Fruit fly (Drosophila melanogaster) whole organism, embryonic: ENCODE results near the gene dmrt93B.
A peak's percentile ranks its signal among the peaks of the same experiment; 100 is the strongest.

Experiments used
- Atf6 ChIP-seq: fragments of 200-800 bp; sonication (Bioruptor generic); IDR thresholded peaks from 2 replicates; pipeline ENCODE4 v1.3.6; 2022; ENCODE audit warnings: missing biosample characterization, missing genetic modification characterization
- CG12744 ChIP-seq: fragments of 200-800 bp; sonication (Bioruptor generic); optimal IDR thresholded peaks from 2 replicates; lab custom pipeline; 2016; ENCODE audit warnings: missing biosample characterization, missing genetic modification characterization
- CG13894 ChIP-seq: fragments of 200-800 bp; sonication (Bioruptor generic); optimal IDR thresholded peaks from 3 replicates; lab custom pipeline; 2018; ENCODE audit warnings: missing biosample characterization, mild to moderate bottlenecking, missing genetic modification characterization, moderate library complexity
- CG14965 ChIP-seq: fragments of 200-800 bp; sonication (Bioruptor generic); optimal IDR thresholded peaks from 2 replicates; lab custom pipeline; 2016; ENCODE audit warnings: missing biosample characterization, missing genetic modification characterization, borderline replicate concordance
- CG16813 ChIP-seq: fragments of 200-800 bp; sonication (Bioruptor generic); IDR thresholded peaks from 3 replicates; pipeline ENCODE4 v1.3.6; 2022; ENCODE audit warnings: missing biosample characterization, missing genetic modification characterization; ENCODE audit not compliant: partially characterized antibody
- CG16815 ChIP-seq: fragments of 200-800 bp; sonication (Bioruptor generic); optimal IDR thresholded peaks from 3 replicates; lab custom pipeline; 2017; ENCODE audit warnings: missing biosample characterization, mild to moderate bottlenecking, missing genetic modification characterization
- CG18011 ChIP-seq: fragments of 200-800 bp; sonication (Bioruptor generic); optimal IDR thresholded peaks from 2 replicates; lab custom pipeline; 2017; ENCODE audit warnings: missing biosample characterization, missing genetic modification characterization, mild to moderate bottlenecking, moderate library complexity, missing genotype
- CG18262 ChIP-seq: fragments of 200-800 bp; optimal IDR thresholded peaks from 3 replicates; lab custom pipeline; 2019; ENCODE audit warnings: missing biosample characterization, mild to moderate bottlenecking, missing genetic modification characterization, moderate library complexity
- CG18476 ChIP-seq: fragments of 200-800 bp; sonication (Bioruptor generic); optimal IDR thresholded peaks from 2 replicates; lab custom pipeline; 2016; ENCODE audit warnings: missing biosample characterization, mild to moderate bottlenecking, missing genetic modification characterization
- CG18619 ChIP-seq: fragments of 200-800 bp; sonication (Bioruptor generic); optimal IDR thresholded peaks from 3 replicates; lab custom pipeline; 2017; ENCODE audit warnings: missing biosample characterization, mild to moderate bottlenecking, missing genetic modification characterization
- CG2116 ChIP-seq: fragments of 200-800 bp; sonication (Bioruptor generic); optimal IDR thresholded peaks from 3 replicates; lab custom pipeline; 2018; ENCODE audit warnings: missing biosample characterization, mild to moderate bottlenecking, missing genetic modification characterization
- CG2129 ChIP-seq: fragments of 200-800 bp; sonication (Bioruptor generic); IDR thresholded peaks from 2 replicates; pipeline ENCODE4 v1.3.6; 2022; ENCODE audit warnings: missing biosample characterization, missing genetic modification characterization; ENCODE audit not compliant: partially characterized antibody
- CG30431 ChIP-seq: fragments of 200-800 bp; sonication (Bioruptor generic); optimal IDR thresholded peaks from 2 replicates; lab custom pipeline; 2017; ENCODE audit warnings: missing biosample characterization, missing genetic modification characterization
- CG31365 ChIP-seq: fragments of 200-800 bp; sonication (Bioruptor generic); optimal IDR thresholded peaks from 2 replicates; lab custom pipeline; 2018; ENCODE audit warnings: missing biosample characterization, mild to moderate bottlenecking, missing genetic modification characterization
- CG34224 ChIP-seq: fragments of 200-800 bp; sonication (Bioruptor generic); IDR thresholded peaks from 3 replicates; pipeline ENCODE4 v1.3.6; 2022; ENCODE audit warnings: missing biosample characterization, missing genetic modification characterization; ENCODE audit not compliant: partially characterized antibody
- CG3838 ChIP-seq: fragments of 200-800 bp; sonication (Bioruptor generic); optimal IDR thresholded peaks from 3 replicates; lab custom pipeline; 2016; ENCODE audit warnings: missing biosample characterization, missing genetic modification characterization
- CG4820 ChIP-seq: fragments of 200-800 bp; sonication (Bioruptor generic); optimal IDR thresholded peaks from 3 replicates; lab custom pipeline; 2016; ENCODE audit warnings: missing biosample characterization, missing genetic modification characterization
- CG5245 ChIP-seq: fragments of 200-800 bp; sonication (Bioruptor generic); optimal IDR thresholded peaks from 3 replicates; lab custom pipeline; 2016; ENCODE audit warnings: missing biosample characterization, missing genetic modification characterization
- CG6683 ChIP-seq: fragments of 200-800 bp; sonication (Bioruptor generic); optimal IDR thresholded peaks from 2 replicates; lab custom pipeline; 2017; ENCODE audit warnings: missing biosample characterization, mild to moderate bottlenecking, missing genetic modification characterization, missing genetic modification reagents
- CG7928 ChIP-seq: fragments of 200-800 bp; sonication (Bioruptor generic); optimal IDR thresholded peaks from 2 replicates; lab custom pipeline; 2017; ENCODE audit warnings: missing biosample characterization, mild to moderate bottlenecking, missing genetic modification characterization
- Chrac-16 ChIP-seq: fragments of 200-800 bp; sonication (Bioruptor generic); optimal IDR thresholded peaks from 3 replicates; lab custom pipeline; 2016; ENCODE audit warnings: missing biosample characterization, missing genetic modification characterization
- CkIIα-i1 ChIP-seq: fragments of 200-800 bp; sonication (Bioruptor generic); IDR thresholded peaks from 2 replicates; pipeline ENCODE4 v1.3.6; 2022; ENCODE audit warnings: missing biosample characterization, missing genetic modification characterization
- Gsc ChIP-seq: fragments of 200-800 bp; sonication (Bioruptor generic); IDR thresholded peaks from 2 replicates; pipeline ENCODE4 v1.3.6; 2022; ENCODE audit warnings: missing biosample characterization, missing genetic modification characterization
- Hmx ChIP-seq: fragments of 200-800 bp; sonication (Bioruptor generic); optimal IDR thresholded peaks from 2 replicates; lab custom pipeline; 2016; ENCODE audit warnings: missing biosample characterization, missing genetic modification characterization
- Hr78 ChIP-seq, 2 experiments: fragments of 200-800 bp in 1 of 2; fragments of >200 bp in 1 of 2; sonication (Bioruptor generic) in 1 of 2; optimal IDR thresholded peaks; 2 replicates each; lab custom pipeline; 2017 to 2019; ENCODE audit warnings: missing biosample characterization in 2 of 2, missing genetic modification characterization in 2 of 2, mild to moderate bottlenecking in 1 of 2, moderate library complexity in 1 of 2
- NFAT ChIP-seq: fragments of 200-800 bp; sonication (Bioruptor generic); IDR thresholded peaks from 2 replicates; pipeline ENCODE4 v1.3.6; 2022; ENCODE audit warnings: missing biosample characterization, missing genetic modification characterization
- NfI ChIP-seq: fragments of 200-800 bp; sonication (Bioruptor generic); optimal IDR thresholded peaks from 3 replicates; lab custom pipeline; 2018; ENCODE audit warnings: missing biosample characterization, mild to moderate bottlenecking, missing genetic modification characterization, moderate library complexity
- Oli ChIP-seq: fragments of 200-800 bp; sonication (Bioruptor generic); optimal IDR thresholded peaks from 2 replicates; lab custom pipeline; 2018; ENCODE audit warnings: missing biosample characterization, mild to moderate bottlenecking, missing genetic modification characterization, moderate library complexity
- Sox100B ChIP-seq: fragments of 200-800 bp; sonication (Bioruptor generic); optimal IDR thresholded peaks from 3 replicates; lab custom pipeline; 2018; ENCODE audit warnings: missing biosample characterization, mild to moderate bottlenecking, missing genetic modification characterization
- ase ChIP-seq: fragments of 200-800 bp; sonication (Bioruptor generic); IDR thresholded peaks from 3 replicates; pipeline ENCODE4 v1.3.6; 2022; ENCODE audit warnings: missing biosample characterization, missing genetic modification characterization
- chif ChIP-seq, 2 experiments: fragments of 200-800 bp; sonication (Bioruptor generic); optimal IDR thresholded peaks; 3 replicates each; lab custom pipeline; 2016; ENCODE audit warnings: missing biosample characterization in 2 of 2, missing genetic modification characterization in 2 of 2
- chn ChIP-seq: fragments of 200-800 bp; sonication (Bioruptor generic); optimal IDR thresholded peaks from 2 replicates; lab custom pipeline; 2016; ENCODE audit warnings: missing biosample characterization, missing genetic modification characterization
- disco-r ChIP-seq: fragments of 200-800 bp; sonication (Bioruptor generic); optimal IDR thresholded peaks from 2 replicates; lab custom pipeline; 2016; ENCODE audit warnings: missing biosample characterization, missing genetic modification characterization
- dm ChIP-seq: fragments of 200-800 bp; sonication (Bioruptor generic); optimal IDR thresholded peaks from 3 replicates; lab custom pipeline; 2016; ENCODE audit warnings: missing biosample characterization, missing genetic modification characterization
- dysf ChIP-seq: fragments of 200-800 bp; sonication (Bioruptor generic); IDR thresholded peaks from 3 replicates; pipeline ENCODE4 v1.3.6; 2022; ENCODE audit warnings: missing biosample characterization, missing genetic modification characterization
- fu2 ChIP-seq: fragments of 200-800 bp; sonication (Bioruptor generic); optimal IDR thresholded peaks from 2 replicates; lab custom pipeline; 2016; ENCODE audit warnings: missing biosample characterization, missing genetic modification characterization
- gro ChIP-seq: fragments of 200-800 bp; sonication (Bioruptor generic); optimal IDR thresholded peaks from 2 replicates; lab custom pipeline; 2016; ENCODE audit warnings: missing biosample characterization, missing genetic modification characterization
- hbn ChIP-seq: fragments of 200-800 bp; sonication (Bioruptor generic); IDR thresholded peaks from 2 replicates; pipeline ENCODE4 v1.3.6; 2022; ENCODE audit warnings: missing biosample characterization, missing genetic modification characterization; ENCODE audit not compliant: partially characterized antibody
- hkb ChIP-seq, 2 experiments: fragments of 200-800 bp in 1 of 2; fragments of >200 bp in 1 of 2; sonication (Bioruptor generic) in 1 of 2; IDR thresholded peaks in 1 of 2; optimal IDR thresholded peaks in 1 of 2; 2 replicates each; pipeline versions ENCODE4 v1.3.6 to Lab custom; 2017 to 2022; ENCODE audit warnings: missing biosample characterization in 1 of 2, missing genetic modification characterization in 1 of 2
- jumu ChIP-seq: fragments of 200-800 bp; sonication (Bioruptor generic); optimal IDR thresholded peaks from 3 replicates; lab custom pipeline; 2016; ENCODE audit warnings: missing biosample characterization, missing genetic modification characterization
- lbe ChIP-seq: fragments of 200-800 bp; sonication (Bioruptor generic); optimal IDR thresholded peaks from 2 replicates; lab custom pipeline; 2016; ENCODE audit warnings: missing biosample characterization, mild to moderate bottlenecking, missing genetic modification characterization
- phol ChIP-seq: fragments of 200-800 bp; sonication (Bioruptor generic); optimal IDR thresholded peaks from 3 replicates; lab custom pipeline; 2018; ENCODE audit warnings: missing biosample characterization, mild to moderate bottlenecking, missing genetic modification characterization, moderate library complexity
- sc ChIP-seq, 3 experiments: fragments of >200 bp in 2 of 3; fragments of 200-800 bp in 1 of 3; sonication (Bioruptor generic) in 1 of 3; optimal IDR thresholded peaks; 2 replicates in 2 of 3; 3 replicates in 1 of 3; lab custom pipeline; 2017; ENCODE audit warnings: mild to moderate bottlenecking in 1 of 3, missing biosample characterization in 1 of 3, missing genetic modification characterization in 1 of 3, missing genetic modification reagents in 1 of 3
- schlank ChIP-seq: fragments of 200-800 bp; sonication (Bioruptor generic); optimal IDR thresholded peaks from 2 replicates; lab custom pipeline; 2018; ENCODE audit warnings: missing biosample characterization, mild to moderate bottlenecking, missing genetic modification characterization
- sd ChIP-seq: fragments of 200-800 bp; sonication (Bioruptor generic); optimal IDR thresholded peaks from 3 replicates; lab custom pipeline; 2018; ENCODE audit warnings: missing biosample characterization, mild to moderate bottlenecking, missing genetic modification characterization, moderate library complexity
- zen2 ChIP-seq: fragments of 200-800 bp; sonication (Bioruptor generic); IDR thresholded peaks from 3 replicates; pipeline ENCODE4 v1.3.6; 2022; ENCODE audit warnings: missing biosample characterization, missing genetic modification characterization; ENCODE audit not compliant: partially characterized antibody

dmrt93B gene

DNA sequence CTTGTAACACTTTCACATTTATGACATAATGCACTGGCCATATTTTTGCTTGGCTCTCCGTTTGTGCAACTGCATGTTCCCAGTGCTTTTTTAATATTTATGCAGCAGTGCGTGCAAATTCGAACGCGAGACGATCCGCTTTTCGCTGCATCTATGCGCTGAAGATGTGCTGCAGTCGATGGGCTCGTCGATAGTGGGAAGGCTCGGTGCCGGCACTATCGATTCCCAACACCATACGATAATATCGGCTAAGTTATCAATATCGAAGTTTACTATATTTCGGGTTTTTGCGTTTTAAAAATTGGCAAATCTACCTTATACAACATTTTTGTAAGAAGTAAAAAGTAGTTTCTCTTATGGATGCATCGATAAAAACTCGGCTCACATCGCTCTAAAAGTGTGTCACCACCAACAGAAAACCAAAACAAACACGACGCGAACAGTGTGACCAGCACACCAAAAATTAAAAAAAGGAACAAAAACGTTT, 23.9 kb downstream of the dmrt93B start, which contains the start of gene RhoGAP93B (continued):
- TF ChIP-seq NFAT (GFP tag; lab: Robert Waterston, UW) (peak; percentile 94), Atf6 (peak; percentile 92), chif (GFP tag; optimal IDR thresholded peaks at IDR 0.05; lab: Kevin White, UChicago) (peak; percentile 73 to 76), CG30431 (GFP tag; lab: Kevin White, UChicago) (peak; percentile 39), NfI (GFP tag; lab: Kevin White, UChicago) (peak; percentile 74), Sox100B (no peak), schlank (no peak), hkb (optimal IDR thresholded peaks at IDR 0.05; lab: Kevin White, UChicago) (peak; percentile 88), hkb (GFP tag; IDR thresholded peaks at IDR 0.05; lab: Robert Waterston, UW) (peak; percentile 92), CG5245 (GFP tag; lab: Kevin White, UChicago) (peak; percentile 70), CG3838 (GFP tag; lab: Kevin White, UChicago) (peak; percentile 79), zen2 (peak; percentile 100), sd (tag; lab: Kevin White, UChicago) (no peak), ase (peak; percentile 90), CG6683 (GFP tag; lab: Kevin White, UChicago) (peak; percentile 48), CG18476 (GFP tag; lab: Kevin White, UChicago) (peak; percentile 80), CG2129 (GFP tag; lab: Robert Waterston, UW) (peak; percentile 100), Hmx (GFP tag; lab: Kevin White, UChicago) (no peak), disco-r (GFP tag; lab: Kevin White, UChicago) (no peak), CG13894 (tag; lab: Kevin White, UChicago) (no peak), gro (GFP tag; lab: Kevin White, UChicago) (peak; percentile 92), CkIIα-i1 (peak; percentile 55; the same call in 1 of the 2 replicates), CG16815 (GFP tag; lab: Kevin White, UChicago) (peak; percentile 71), CG7928 (GFP tag; lab: Kevin White, UChicago) (peak; percentile 44), CG18262 (tag; lab: Kevin White, UChicago) (peak; percentile 72), Gsc (GFP tag; lab: Robert Waterston, UW) (0 out of 2 replicates have a peak, but pooled peaks have one; percentile 28), CG18011 (peak; percentile 78), phol (peak; percentile 87), CG34224 (GFP tag; lab: Robert Waterston, UW) (peak; percentile 100), CG18619 (GFP tag; lab: Kevin White, UChicago) (peak; percentile 58), CG16813 (GFP tag; lab: Robert Waterston, UW) (peak; percentile 100), Hr78 (GFP tag; optimal IDR thresholded peaks at IDR 0.05; lab: Kevin White, UChicago) (no peak), CG12744 (GFP tag; lab: Kevin White, UChicago) (peak; percentile 74), Chrac-16 (GFP tag; lab: Kevin White, UChicago) (peak; percentile 73), jumu (GFP tag; lab: Kevin White, UChicago) (peak; percentile 92), Oli (peak; percentile 63), sc (optimal IDR thresholded peaks at IDR 0.05; lab: Kevin White, UChicago) (no peak), sc (GFP tag; optimal IDR thresholded peaks at IDR 0.05; lab: Kevin White, UChicago) (peak; percentile 28), dysf (GFP tag; lab: Robert Waterston, UW) (peak; percentile 88), lbe (GFP tag; lab: Kevin White, UChicago) (peak; percentile 74), chn (GFP tag; lab: Kevin White, UChicago) (peak; percentile 86), fu2 (GFP tag; lab: Kevin White, UChicago) (peak; percentile 93), CG2116 (GFP tag; lab: Kevin White, UChicago) (peak; percentile 90), hbn (GFP tag; lab: Robert Waterston, UW) (peak; percentile 100), CG14965 (GFP tag; lab: Kevin White, UChicago) (peak; percentile 7), CG31365 (tag; lab: Kevin White, UChicago) (peak; percentile 47), dm (peak; percentile 90), CG4820 (GFP tag; lab: Kevin White, UChicago) (peak; percentile 56)
